Fruit fly (Drosophila melanogaster) whole organism, embryonic: Measurements from ENCODE around the gene HipHop.

Experiments
- Abd-B ChIP-seq: fragments of 200-800 bp; sonication (Bioruptor generic); optimal IDR thresholded peaks from 2 replicates; lab custom pipeline; 2018; ENCODE audit warnings: missing biosample characterization, mild to moderate bottlenecking, missing genetic modification characterization, moderate library complexity
- Adf1 ChIP-seq: fragments of 200-800 bp; sonication (Bioruptor generic); IDR thresholded peaks from 2 replicates; pipeline ENCODE4 v1.3.6; 2022; ENCODE audit warnings: missing biosample characterization, missing genetic modification characterization
- Aef1 ChIP-seq: fragments of 200-800 bp; sonication (Bioruptor generic); IDR thresholded peaks from 3 replicates; pipeline ENCODE4 v1.3.6; 2022; ENCODE audit warnings: missing biosample characterization, missing genetic modification characterization
- Bgb ChIP-seq: fragments of 200-800 bp; sonication (Bioruptor generic); IDR thresholded peaks from 2 replicates; pipeline ENCODE4 v1.3.6; 2022; ENCODE audit warnings: missing biosample characterization, missing genetic modification characterization; ENCODE audit not compliant: partially characterized antibody
- Blimp-1 ChIP-seq: fragments of 200-800 bp; sonication (Bioruptor generic); optimal IDR thresholded peaks from 3 replicates; lab custom pipeline; 2018; ENCODE audit warnings: missing biosample characterization, missing genetic modification characterization, mild to moderate bottlenecking, moderate library complexity, missing genetic modification reagents
- BtbVII ChIP-seq: fragments of 200-800 bp; sonication (Bioruptor generic); optimal IDR thresholded peaks from 3 replicates; lab custom pipeline; 2017; ENCODE audit warnings: missing biosample characterization, mild to moderate bottlenecking, missing genetic modification characterization
- CG10209 ChIP-seq: fragments of 200-800 bp; sonication (Bioruptor generic); optimal IDR thresholded peaks from 3 replicates; lab custom pipeline; 2017; ENCODE audit warnings: missing biosample characterization, mild to moderate bottlenecking, missing genetic modification characterization, missing genetic modification reagents
- CG10543 ChIP-seq: fragments of 200-800 bp; sonication (Bioruptor generic); optimal IDR thresholded peaks from 3 replicates; lab custom pipeline; 2017; ENCODE audit warnings: missing biosample characterization, mild to moderate bottlenecking, missing genetic modification characterization, moderate library complexity
- CG10959 ChIP-seq: fragments of 200-800 bp; sonication (Bioruptor generic); IDR thresholded peaks from 2 replicates; pipeline ENCODE4 v1.3.6; 2022; ENCODE audit warnings: missing biosample characterization, missing genetic modification characterization
- CG12659 ChIP-seq: fragments of 200-800 bp; sonication (Bioruptor generic); optimal IDR thresholded peaks from 3 replicates; lab custom pipeline; 2017; ENCODE audit warnings: mild to moderate bottlenecking, missing biosample characterization, missing genetic modification reagents, missing genetic modification characterization
- CG12744 ChIP-seq: fragments of 200-800 bp; sonication (Bioruptor generic); optimal IDR thresholded peaks from 2 replicates; lab custom pipeline; 2016; ENCODE audit warnings: missing biosample characterization, missing genetic modification characterization
- CG13624 ChIP-seq: fragments of 200-800 bp; sonication (Bioruptor generic); optimal IDR thresholded peaks from 2 replicates; lab custom pipeline; 2016; ENCODE audit warnings: missing biosample characterization, missing genetic modification characterization
- CG1603 ChIP-seq: fragments of 200-800 bp; sonication (Bioruptor generic); optimal IDR thresholded peaks from 2 replicates; lab custom pipeline; 2019; ENCODE audit warnings: missing biosample characterization, mild to moderate bottlenecking, missing genetic modification characterization, moderate library complexity
- CG17385 ChIP-seq: fragments of 200-800 bp; sonication (Bioruptor generic); optimal IDR thresholded peaks from 3 replicates; lab custom pipeline; 2018; ENCODE audit warnings: missing biosample characterization, mild to moderate bottlenecking, missing genetic modification characterization
- CG17912 ChIP-seq: fragments of 200-800 bp; sonication (Bioruptor generic); optimal IDR thresholded peaks from 2 replicates; lab custom pipeline; 2018; ENCODE audit warnings: missing biosample characterization, mild to moderate bottlenecking, missing genetic modification characterization
- CG30431 ChIP-seq: fragments of 200-800 bp; sonication (Bioruptor generic); optimal IDR thresholded peaks from 2 replicates; lab custom pipeline; 2017; ENCODE audit warnings: missing biosample characterization, missing genetic modification characterization
- CG3065 ChIP-seq: fragments of 200-800 bp; sonication (Bioruptor generic); optimal IDR thresholded peaks from 2 replicates; lab custom pipeline; 2016; ENCODE audit warnings: missing biosample characterization, missing genetic modification characterization
- CG3838 ChIP-seq: fragments of 200-800 bp; sonication (Bioruptor generic); optimal IDR thresholded peaks from 3 replicates; lab custom pipeline; 2016; ENCODE audit warnings: missing biosample characterization, missing genetic modification characterization
- CG6765 ChIP-seq: fragments of 200-800 bp; sonication (Bioruptor generic); optimal IDR thresholded peaks from 3 replicates; lab custom pipeline; 2017; ENCODE audit warnings: missing biosample characterization, mild to moderate bottlenecking, missing genetic modification characterization
- CkIIα-i1 ChIP-seq: fragments of 200-800 bp; sonication (Bioruptor generic); IDR thresholded peaks from 2 replicates; pipeline ENCODE4 v1.3.6; 2022; ENCODE audit warnings: missing biosample characterization, missing genetic modification characterization
- Doc3 ChIP-seq: fragments of 200-800 bp; sonication (Bioruptor generic); IDR thresholded peaks from 3 replicates; pipeline ENCODE4 v1.3.6; 2022; ENCODE audit warnings: missing biosample characterization, missing genetic modification characterization; ENCODE audit not compliant: partially characterized antibody
- Dp ChIP-seq: fragments of 200-800 bp; sonication (Bioruptor generic); optimal IDR thresholded peaks from 2 replicates; lab custom pipeline; 2018; ENCODE audit warnings: missing biosample characterization, mild to moderate bottlenecking, missing genetic modification characterization, moderate library complexity
- Dref ChIP-seq: fragments of 200-800 bp; sonication (Bioruptor generic); IDR thresholded peaks from 2 replicates; pipeline ENCODE4 v1.3.6; 2022; ENCODE audit warnings: missing biosample characterization, missing genetic modification characterization
- Gug ChIP-seq: fragments of 200-800 bp; sonication (Bioruptor generic); IDR thresholded peaks from 4 replicates; pipeline ENCODE4 v1.3.6; 2022; ENCODE audit warnings: missing biosample characterization, missing genetic modification characterization
- Jarid2 ChIP-seq: fragments of 200-800 bp; sonication (Bioruptor generic); optimal IDR thresholded peaks from 3 replicates; lab custom pipeline; 2017; ENCODE audit warnings: mild to moderate bottlenecking, missing biosample characterization, missing genetic modification reagents, missing genetic modification characterization
- Mad ChIP-seq: fragments of 200-800 bp; sonication (Bioruptor generic); optimal IDR thresholded peaks from 2 replicates; lab custom pipeline; 2016; ENCODE audit warnings: missing biosample characterization, missing genetic modification characterization
- Opbp ChIP-seq: fragments of 200-800 bp; sonication (Bioruptor generic); IDR thresholded peaks from 3 replicates; pipeline ENCODE4 v1.3.6; 2022; ENCODE audit warnings: missing biosample characterization, missing genetic modification characterization; ENCODE audit not compliant: partially characterized antibody
- Ptx1 ChIP-seq: fragments of 200-800 bp; sonication (Bioruptor generic); IDR thresholded peaks from 2 replicates; pipeline ENCODE4 v1.3.6; 2022; ENCODE audit warnings: missing biosample characterization, missing genetic modification characterization
- TFAM ChIP-seq: fragments of 200-800 bp; sonication (Bioruptor generic); optimal IDR thresholded peaks from 2 replicates; lab custom pipeline; 2017; ENCODE audit warnings: missing biosample characterization, missing genetic modification characterization, inconsistent platforms
- Usf ChIP-seq: fragments of 200-800 bp; sonication (Bioruptor generic); optimal IDR thresholded peaks from 2 replicates; lab custom pipeline; 2017; ENCODE audit warnings: missing genotype, missing biosample characterization, missing genetic modification characterization
- Xbp1 ChIP-seq: fragments of 200-800 bp; sonication (Bioruptor generic); optimal IDR thresholded peaks from 3 replicates; lab custom pipeline; 2016; ENCODE audit warnings: missing biosample characterization, mild to moderate bottlenecking, missing genetic modification characterization
- al ChIP-seq: fragments of 200-800 bp; sonication (Bioruptor generic); IDR thresholded peaks from 2 replicates; pipeline ENCODE4 v1.3.6; 2022; ENCODE audit warnings: missing biosample characterization, missing genetic modification characterization
- br ChIP-seq: fragments of >200 bp; optimal IDR thresholded peaks from 2 replicates; lab custom pipeline; 2017
- ci ChIP-seq: fragments of 200-800 bp; sonication (Bioruptor generic); IDR thresholded peaks from 3 replicates; pipeline ENCODE4 v1.3.6; 2022; ENCODE audit warnings: missing biosample characterization, missing genetic modification characterization
- dimm ChIP-seq: fragments of 200-800 bp; sonication (Bioruptor generic); IDR thresholded peaks from 2 replicates; pipeline ENCODE4 v1.3.6; 2022; ENCODE audit warnings: missing biosample characterization, missing genetic modification characterization
- dmrt99B ChIP-seq: fragments of 200-800 bp; sonication (Bioruptor generic); optimal IDR thresholded peaks from 2 replicates; lab custom pipeline; 2018; ENCODE audit warnings: missing biosample characterization, mild to moderate bottlenecking, missing genetic modification characterization, moderate library complexity
- emc ChIP-seq: fragments of 200-800 bp; sonication (Bioruptor generic); optimal IDR thresholded peaks from 2 replicates; lab custom pipeline; 2016; ENCODE audit warnings: missing biosample characterization, missing genetic modification characterization
- en ChIP-seq: fragments of 200-800 bp; sonication (Bioruptor generic); optimal IDR thresholded peaks from 2 replicates; lab custom pipeline; 2016; ENCODE audit warnings: missing biosample characterization, missing genetic modification characterization
- gem ChIP-seq: fragments of 200-800 bp; sonication (Bioruptor generic); optimal IDR thresholded peaks from 2 replicates; lab custom pipeline; 2019; ENCODE audit warnings: missing biosample characterization, mild to moderate bottlenecking, missing genetic modification characterization, moderate library complexity
- gt ChIP-seq: fragments of 200-800 bp; sonication (Bioruptor generic); IDR thresholded peaks from 2 replicates; pipeline ENCODE4 v1.3.6; 2022; ENCODE audit warnings: missing biosample characterization, missing genetic modification characterization
- h ChIP-seq: fragments of >200 bp; optimal IDR thresholded peaks from 2 replicates; lab custom pipeline; 2017
- hth ChIP-seq: fragments of >200 bp; optimal IDR thresholded peaks from 2 replicates; lab custom pipeline; 2017; ENCODE audit warnings: inconsistent platforms
- ind ChIP-seq: fragments of 200-800 bp; sonication (Bioruptor generic); optimal IDR thresholded peaks from 3 replicates; lab custom pipeline; 2016; ENCODE audit warnings: missing biosample characterization, missing genetic modification characterization
- knrl ChIP-seq: fragments of 200-800 bp; sonication (Bioruptor generic); IDR thresholded peaks from 3 replicates; pipeline ENCODE4 v1.3.6; 2022; ENCODE audit warnings: missing biosample characterization, missing genetic modification characterization; ENCODE audit not compliant: partially characterized antibody
- lab ChIP-seq: fragments of 200-800 bp; sonication (Bioruptor generic); optimal IDR thresholded peaks from 3 replicates; lab custom pipeline; 2017; ENCODE audit warnings: missing biosample characterization, missing genetic modification characterization, mild to moderate bottlenecking, moderate library complexity, missing genetic modification reagents
- nerfin-1 ChIP-seq: fragments of 200-800 bp; sonication (Bioruptor generic); optimal IDR thresholded peaks from 3 replicates; lab custom pipeline; 2019; ENCODE audit warnings: missing biosample characterization, mild to moderate bottlenecking, missing genetic modification characterization, moderate library complexity
- onecut ChIP-seq: fragments of 200-800 bp; sonication (Bioruptor generic); IDR thresholded peaks from 2 replicates; pipeline ENCODE4 v1.3.6; 2022; ENCODE audit warnings: missing biosample characterization, missing genetic modification characterization
- ranshi ChIP-seq: fragments of 200-800 bp; sonication (Bioruptor generic); IDR thresholded peaks from 2 replicates; pipeline ENCODE4 v1.3.6; 2022; ENCODE audit warnings: missing biosample characterization, missing genetic modification characterization
- shn ChIP-seq: fragments of 200-800 bp; sonication (Bioruptor generic); optimal IDR thresholded peaks from 3 replicates; lab custom pipeline; 2016; ENCODE audit warnings: missing biosample characterization, missing genetic modification characterization
- sqz ChIP-seq: fragments of 200-800 bp; sonication (Bioruptor generic); optimal IDR thresholded peaks from 3 replicates; lab custom pipeline; 2018; ENCODE audit warnings: missing biosample characterization, mild to moderate bottlenecking, missing genetic modification characterization
- tap ChIP-seq: fragments of 200-800 bp; optimal IDR thresholded peaks from 3 replicates; lab custom pipeline; 2019; ENCODE audit warnings: missing biosample characterization, mild to moderate bottlenecking, missing genetic modification characterization, moderate library complexity
- z ChIP-seq: fragments of 200-800 bp; sonication (Bioruptor generic); IDR thresholded peaks from 3 replicates; pipeline ENCODE4 v1.3.6; 2022; ENCODE audit warnings: missing biosample characterization, missing genetic modification characterization
- zen2 ChIP-seq: fragments of 200-800 bp; sonication (Bioruptor generic); IDR thresholded peaks from 3 replicates; pipeline ENCODE4 v1.3.6; 2022; ENCODE audit warnings: missing biosample characterization, missing genetic modification characterization; ENCODE audit not compliant: partially characterized antibody

HipHop gene

dm6 chr3L:18846272-18846741 lies 25.3 kb downstream of the HipHop start:
- TF ChIP-seq Blimp-1 (GFP tag; lab: Kevin White, UChicago): no peak
- peak; percentile 10 for TF ChIP-seq tap (tag; lab: Kevin White, UChicago)
- TF ChIP-seq gem (tag; lab: Kevin White, UChicago): peak; percentile 2
- TF ChIP-seq Dp: no peak
- TF ChIP-seq ranshi (GFP tag; lab: Robert Waterston, UW): no peak
- no peak for TF ChIP-seq Ptx1 (GFP tag; lab: Robert Waterston, UW)
- no peak for TF ChIP-seq Xbp1 (GFP tag; lab: Kevin White, UChicago)
- TF ChIP-seq dimm: no peak
- no peak for TF ChIP-seq ci
- no peak for TF ChIP-seq zen2 (GFP tag; lab: Robert Waterston, UW)
- no peak for TF ChIP-seq h (lab: Kevin White, UChicago)
- no peak for TF ChIP-seq nerfin-1
- TF ChIP-seq knrl: no peak
- TF ChIP-seq CG3065 (GFP tag; lab: Kevin White, UChicago): no peak
- no peak for TF ChIP-seq CG3838 (GFP tag; lab: Kevin White, UChicago)
- no peak for TF ChIP-seq al (GFP tag; lab: Robert Waterston, UW)
- no peak for TF ChIP-seq TFAM
- TF ChIP-seq CG10543 (GFP tag; lab: Kevin White, UChicago): no peak
- TF ChIP-seq CG17912: no peak
- TF ChIP-seq CG17385 (GFP tag; lab: Kevin White, UChicago): no peak
- no peak for TF ChIP-seq ind (GFP tag; lab: Kevin White, UChicago)
- no peak for TF ChIP-seq Adf1 (GFP tag; lab: Robert Waterston, UW)
- TF ChIP-seq CG10959: no peak
- TF ChIP-seq Bgb: peak; percentile 9; the same call in 1 of the 2 replicates
- TF ChIP-seq Opbp: no peak
- TF ChIP-seq CG30431 (GFP tag; lab: Kevin White, UChicago): no peak
- no peak for TF ChIP-seq Doc3 (GFP tag; lab: Robert Waterston, UW)
- TF ChIP-seq CG13624 (GFP tag; lab: Kevin White, UChicago): no peak
- TF ChIP-seq CkIIα-i1 (GFP tag; lab: Robert Waterston, UW): no peak
- TF ChIP-seq Abd-B (GFP tag; lab: Kevin White, UChicago): no peak
- no peak for TF ChIP-seq z (GFP tag; lab: Robert Waterston, UW)
- no peak for TF ChIP-seq Aef1 (GFP tag; lab: Robert Waterston, UW)
- no peak for TF ChIP-seq CG6765 (GFP tag; lab: Kevin White, UChicago)
- TF ChIP-seq gt (GFP tag; lab: Robert Waterston, UW): no peak
- no peak for TF ChIP-seq Usf (GFP tag; lab: Kevin White, UChicago)
- TF ChIP-seq hth (lab: Kevin White, UChicago): no peak
- TF ChIP-seq br: no peak
- peak; percentile 0 for TF ChIP-seq Jarid2 (GFP tag; lab: Kevin White, UChicago)
- no peak for TF ChIP-seq emc (GFP tag; lab: Kevin White, UChicago)
- no peak for TF ChIP-seq Dref (GFP tag; lab: Robert Waterston, UW)
- no peak for TF ChIP-seq lab
- peak; percentile 24 for TF ChIP-seq dmrt99B (tag; lab: Kevin White, UChicago)
- TF ChIP-seq CG1603 (tag; lab: Kevin White, UChicago): no peak
- TF ChIP-seq Mad (GFP tag; lab: Kevin White, UChicago): no peak
- TF ChIP-seq CG12744: no peak
- TF ChIP-seq CG10209 (GFP tag; lab: Kevin White, UChicago): no peak
- no peak for TF ChIP-seq Gug (GFP tag; lab: Robert Waterston, UW)
- no peak for TF ChIP-seq onecut (GFP tag; lab: Robert Waterston, UW)
- TF ChIP-seq CG12659 (GFP tag; lab: Kevin White, UChicago): no peak
- peak; percentile 28 for TF ChIP-seq BtbVII (GFP tag; lab: Kevin White, UChicago)
- no peak for TF ChIP-seq sqz
- TF ChIP-seq en (GFP tag; lab: Kevin White, UChicago): no peak
- no peak for TF ChIP-seq shn (GFP tag; lab: Kevin White, UChicago)
